Worm (Caenorhabditis elegans): ENCODE data around the gene F07F6.8.

- TF ChIP-seq elt-3 (tag; optimal IDR thresholded peaks at IDR 0.05), result no peak
- TF ChIP-seq ceh-82 (tag; optimal IDR thresholded peaks at IDR 0.05), result no peak
- no peak for TF ChIP-seq unc-62 (GFP tag; optimal IDR thresholded peaks at IDR 0.05)
- TF ChIP-seq fkh-10 (GFP tag; optimal IDR thresholded peaks at IDR 0.05), result no peak
- TF ChIP-seq snpc-4 (tag; optimal IDR thresholded peaks at IDR 0.05), result no peak
- TF ChIP-seq nhr-77 (tag; optimal IDR thresholded peaks at IDR 0.05), result no peak
- TF ChIP-seq zag-1 (tag; optimal IDR thresholded peaks at IDR 0.05), result no peak
- no peak for TF ChIP-seq egl-27 (tag; optimal IDR thresholded peaks at IDR 0.05)
- TF ChIP-seq skn-1 (tag; optimal IDR thresholded peaks at IDR 0.05), result no peak
- no peak for TF ChIP-seq ceh-16 (tag; optimal IDR thresholded peaks at IDR 0.05)
- TF ChIP-seq mdl-1 (tag; optimal IDR thresholded peaks at IDR 0.05), result no peak
- TF ChIP-seq eor-1 (tag; optimal IDR thresholded peaks at IDR 0.05), result no peak
- TF ChIP-seq tbx-2 (tag; optimal IDR thresholded peaks at IDR 0.05), result no peak
These were observed 12.1 kb upstream of the F07F6.8 start, which contains the start of gene F07F6.1 for ce11 chrII:5437586-5437985.

Data from whole organism, L3 larva.